Worm (Caenorhabditis elegans): ENCODE data around the gene F20E11.17.

The F20E11.17 gene

ce11 chrV:17439406-17439805, 29.7 kb downstream of the F20E11.17 start, which contains the start of gene srh-154:
srh-154 (plus strand) TSS chrV:17439706.
- TF ChIP-seq cog-1 (tag; optimal IDR thresholded peaks at IDR 0.05), result no peak
- TF ChIP-seq ztf-23 (GFP tag; IDR thresholded peaks at IDR 0.05), result no peak
- TF ChIP-seq T22C8.4 (GFP tag; IDR thresholded peaks at IDR 0.05), result no peak
- TF ChIP-seq tab-1 (GFP tag; IDR thresholded peaks at IDR 0.05), result no peak
- no peak for TF ChIP-seq med-1 (GFP tag; optimal IDR thresholded peaks at IDR 0.05; ENCODE audit: insufficient read depth)
- TF ChIP-seq ztf-29 (GFP tag; IDR thresholded peaks at IDR 0.05), result no peak
- no peak for TF ChIP-seq ref-1 (GFP tag; conservative IDR thresholded peaks at IDR 0.05)
- TF ChIP-seq klf-2 (GFP tag; conservative IDR thresholded peaks at IDR 0.05), result no peak
- TF ChIP-seq flt-1 (GFP tag; IDR thresholded peaks at IDR 0.05), result no peak

- no peak for TF ChIP-seq T22C8.4 (GFP tag; IDR thresholded peaks at IDR 0.05)
- TF ChIP-seq ztf-29 (GFP tag; IDR thresholded peaks at IDR 0.05), result no peak
- no peak for TF ChIP-seq ztf-23 (GFP tag; IDR thresholded peaks at IDR 0.05)
- no peak for TF ChIP-seq cog-1 (tag; optimal IDR thresholded peaks at IDR 0.05)
- no peak for TF ChIP-seq med-1 (GFP tag; optimal IDR thresholded peaks at IDR 0.05; ENCODE audit: insufficient read depth)
- TF ChIP-seq ref-1 (GFP tag; conservative IDR thresholded peaks at IDR 0.05), result no peak
- TF ChIP-seq klf-2 (GFP tag; conservative IDR thresholded peaks at IDR 0.05), result no peak
- TF ChIP-seq tab-1 (GFP tag; IDR thresholded peaks at IDR 0.05), result no peak
- no peak for TF ChIP-seq flt-1 (GFP tag; IDR thresholded peaks at IDR 0.05)
Measured at ce11 chrV:17438317-17438716, 30.8 kb downstream of the F20E11.17 start, which contains the start of gene srsx-2. srsx-2 (minus strand) TSS chrV:17438417.

- no peak for TF ChIP-seq ref-1 (GFP tag; conservative IDR thresholded peaks at IDR 0.05)
- no peak for TF ChIP-seq ztf-29 (GFP tag; IDR thresholded peaks at IDR 0.05)
- TF ChIP-seq cog-1 (tag; optimal IDR thresholded peaks at IDR 0.05), result no peak
- TF ChIP-seq T22C8.4 (GFP tag; IDR thresholded peaks at IDR 0.05), result no peak
- no peak for TF ChIP-seq med-1 (GFP tag; optimal IDR thresholded peaks at IDR 0.05; ENCODE audit: insufficient read depth)
- TF ChIP-seq flt-1 (GFP tag; IDR thresholded peaks at IDR 0.05), result no peak
- TF ChIP-seq ztf-23 (GFP tag; IDR thresholded peaks at IDR 0.05), result no peak
- TF ChIP-seq tab-1 (GFP tag; IDR thresholded peaks at IDR 0.05), result no peak
- TF ChIP-seq klf-2 (GFP tag; conservative IDR thresholded peaks at IDR 0.05), result no peak
Measured at ce11 chrV:17436492-17436891, 32.6 kb downstream of the F20E11.17 start, which contains the start of gene F20E11.18. F20E11.18 (minus strand) TSS chrV:17436592.

DNA sequence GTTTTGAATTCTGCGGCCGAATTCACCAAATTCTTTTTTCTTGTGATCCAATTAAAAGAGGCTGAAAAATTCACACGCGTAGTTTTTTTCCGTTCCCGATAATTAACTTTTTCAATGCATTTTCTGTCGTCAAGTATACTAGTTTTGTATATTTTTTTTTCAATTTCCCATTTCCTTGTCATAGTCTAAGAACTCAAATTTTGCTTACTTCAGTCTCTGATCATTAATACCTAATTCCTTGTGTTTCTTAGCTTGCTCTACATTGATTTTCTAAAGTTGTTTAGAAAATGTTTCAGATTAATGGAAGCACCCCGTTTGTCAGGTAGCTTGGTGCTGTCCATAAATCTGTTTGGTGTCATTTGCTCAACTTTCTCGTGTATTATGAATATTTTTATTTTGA, 38.2 kb downstream of the F20E11.17 start, which contains the start of gene srbc-27:
Gene srbc-27 (plus strand): TSS at position 301 of the 400 bp plus-strand sequence.
- TF ChIP-seq klf-2 (GFP tag; conservative IDR thresholded peaks at IDR 0.05) (no peak), flt-1 (GFP tag; IDR thresholded peaks at IDR 0.05) (no peak), med-1 (GFP tag; optimal IDR thresholded peaks at IDR 0.05; ENCODE audit: insufficient read depth) (no peak), T22C8.4 (GFP tag; IDR thresholded peaks at IDR 0.05) (no peak), ref-1 (GFP tag; conservative IDR thresholded peaks at IDR 0.05) (no peak), ztf-23 (GFP tag; IDR thresholded peaks at IDR 0.05) (no peak), tab-1 (GFP tag; IDR thresholded peaks at IDR 0.05) (no peak), ztf-29 (GFP tag; IDR thresholded peaks at IDR 0.05) (no peak), cog-1 (tag; optimal IDR thresholded peaks at IDR 0.05) (no peak)

- no peak for TF ChIP-seq klf-2 (GFP tag; conservative IDR thresholded peaks at IDR 0.05)
- TF ChIP-seq cog-1 (tag; optimal IDR thresholded peaks at IDR 0.05), result no peak
- TF ChIP-seq flt-1 (GFP tag; IDR thresholded peaks at IDR 0.05), result no peak
Measured at ce11 chrV:17430066-17430465, 39.0 kb downstream of the F20E11.17 start, which contains the start of gene T27C5.10. T27C5.10 (minus strand) TSS chrV:17430166.

ce11 chrV:17429262-17429661, 39.8 kb downstream of the F20E11.17 start:
- TF ChIP-seq ztf-29 (GFP tag; IDR thresholded peaks at IDR 0.05) (no peak), ztf-23 (GFP tag; IDR thresholded peaks at IDR 0.05) (no peak), klf-2 (GFP tag; conservative IDR thresholded peaks at IDR 0.05) (no peak), T22C8.4 (GFP tag; IDR thresholded peaks at IDR 0.05) (no peak), tab-1 (GFP tag; IDR thresholded peaks at IDR 0.05) (no peak), ref-1 (GFP tag; conservative IDR thresholded peaks at IDR 0.05) (no peak), med-1 (GFP tag; optimal IDR thresholded peaks at IDR 0.05; ENCODE audit: insufficient read depth) (no peak)
